Fruit fly (Drosophila melanogaster): ENCODE results near the gene CG14864.

The CG14864 gene

DNA sequence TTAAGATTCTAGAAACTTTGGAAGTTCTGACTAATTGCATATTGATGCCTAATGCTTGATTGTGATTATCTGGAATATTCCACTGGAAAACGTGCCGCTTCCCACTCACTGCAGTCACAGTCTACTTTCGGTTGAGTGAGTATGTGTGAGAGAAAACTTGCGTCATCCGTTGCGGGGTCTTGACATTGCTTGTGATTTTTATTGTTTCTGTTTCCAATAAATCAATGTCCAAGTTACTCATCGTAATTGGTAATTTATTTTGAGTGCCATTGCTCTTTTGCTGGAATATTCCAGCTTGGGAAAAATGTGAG, 25.3 kb downstream of the CG14864 start:
- TF ChIP-seq kay (GFP tag; ENCODE audit: borderline replicate concordance) (peak; percentile 51), Clk (GFP tag; optimal IDR thresholded peaks at IDR 0.05) (no peak)

DNA sequence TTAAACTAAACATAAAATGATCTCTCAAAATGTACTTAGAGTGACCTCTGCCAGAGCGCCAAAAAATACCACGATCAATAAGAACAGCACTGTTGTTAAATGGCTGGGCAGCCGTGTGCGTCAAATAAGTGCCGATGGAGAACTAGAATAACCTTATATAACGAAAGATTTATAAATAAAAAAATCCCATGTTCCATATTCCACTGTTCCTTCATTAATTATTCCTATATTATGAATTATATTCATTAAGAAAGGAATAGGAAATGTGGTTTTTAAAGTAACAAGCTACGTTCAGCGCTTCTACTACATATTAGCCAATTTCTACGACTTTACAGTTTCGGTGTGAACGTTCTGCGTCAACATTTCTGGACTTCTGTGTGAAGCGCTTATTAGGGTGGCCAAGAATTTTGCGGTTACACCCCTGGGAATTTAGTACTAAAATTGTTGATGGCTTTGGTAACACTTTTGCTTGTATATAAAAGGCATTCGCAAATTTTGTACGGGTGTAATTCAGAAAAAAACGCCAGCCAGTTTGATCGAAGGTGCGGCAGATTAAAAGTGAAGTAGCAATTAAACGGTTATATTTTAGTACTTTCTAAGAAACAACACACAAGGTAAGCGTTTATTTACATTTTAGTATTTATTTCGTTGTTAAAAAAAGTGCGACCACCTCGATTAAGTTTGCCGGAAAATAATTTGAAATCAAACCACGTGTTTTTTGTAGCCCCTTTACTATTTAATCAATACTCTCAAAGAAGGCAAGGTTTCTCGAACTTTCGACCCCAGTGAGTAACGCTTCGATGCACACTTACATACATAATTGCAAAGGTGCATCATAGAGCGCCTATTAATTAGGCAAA, 25.9 kb downstream of the CG14864 start, which contains the start of the genes tefu and Hsc70-4:
Gene tefu, minus strand, starts transcription at position 51 of the 860 bp plus-strand sequence.
Gene Hsc70-4, plus strand, starts transcription at position 502 of the 860 bp plus-strand sequence.
- TF ChIP-seq Hr96 (GFP tag; optimal IDR thresholded peaks at IDR 0.05) (peak; percentile 51), ovo (GFP tag; optimal IDR thresholded peaks at IDR 0.05) (peak; percentile 35), CG7045 (GFP tag; optimal IDR thresholded peaks at IDR 0.05) (peak; percentile 41), pad (GFP tag; optimal IDR thresholded peaks at IDR 0.05) (peak; percentile 28), kay (GFP tag; ENCODE audit: borderline replicate concordance) (no peak), CG5204 (GFP tag; optimal IDR thresholded peaks at IDR 0.05) (peak; percentile 82), CG1620 (GFP tag; optimal IDR thresholded peaks at IDR 0.05) (peak; percentile 53), CG33017 (tag; optimal IDR thresholded peaks at IDR 0.05) (peak; percentile 0), CG7101 (tag; optimal IDR thresholded peaks at IDR 0.05) (peak; percentile 55), bab1 (GFP tag; optimal IDR thresholded peaks at IDR 0.05) (peak; percentile 69), Crg-1 (GFP tag; optimal IDR thresholded peaks at IDR 0.05) (no peak), tj (GFP tag; optimal IDR thresholded peaks at IDR 0.05) (peak; percentile 52), CG14711 (tag; optimal IDR thresholded peaks at IDR 0.05) (no peak), CG11617 (GFP tag; optimal IDR thresholded peaks at IDR 0.05) (peak; percentile 42), cic (GFP tag; optimal IDR thresholded peaks at IDR 0.05) (peak; percentile 80), Clk (GFP tag; optimal IDR thresholded peaks at IDR 0.05) (peak; percentile 62), toe (GFP tag; optimal IDR thresholded peaks at IDR 0.05) (peak; percentile 83), CG12768 (GFP tag; optimal IDR thresholded peaks at IDR 0.05) (no peak), Mnt (GFP tag; optimal IDR thresholded peaks at IDR 0.05) (peak; percentile 93), cnc (optimal IDR thresholded peaks at IDR 0.05) (no peak)

DNA sequence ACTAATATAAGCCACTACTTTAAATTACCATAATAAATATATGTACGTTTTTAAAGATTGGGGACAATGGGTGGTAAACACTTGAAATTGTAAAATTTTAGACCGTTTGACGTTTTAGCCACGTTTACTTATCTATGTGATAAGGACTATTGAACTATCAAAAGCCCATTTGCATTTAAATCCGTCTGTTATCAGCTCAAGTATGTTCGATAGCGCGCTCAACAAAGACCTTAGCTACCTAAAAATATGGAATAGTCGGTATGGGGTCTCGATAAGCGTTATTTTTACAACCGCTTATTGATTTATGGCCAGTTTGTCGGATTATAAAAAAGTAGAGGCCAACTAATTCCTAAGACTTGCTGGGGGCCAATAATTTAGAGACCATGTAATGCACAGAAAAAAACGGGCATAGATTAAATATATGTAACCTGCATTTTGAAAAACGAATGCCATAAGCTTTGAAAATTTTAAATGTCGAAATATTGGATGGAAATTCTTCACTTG, 36.7 kb downstream of the CG14864 start:
- TF ChIP-seq toe (GFP tag; optimal IDR thresholded peaks at IDR 0.05) (no peak), pad (GFP tag; optimal IDR thresholded peaks at IDR 0.05) (no peak), kay (GFP tag; ENCODE audit: borderline replicate concordance) (no peak)

DNA sequence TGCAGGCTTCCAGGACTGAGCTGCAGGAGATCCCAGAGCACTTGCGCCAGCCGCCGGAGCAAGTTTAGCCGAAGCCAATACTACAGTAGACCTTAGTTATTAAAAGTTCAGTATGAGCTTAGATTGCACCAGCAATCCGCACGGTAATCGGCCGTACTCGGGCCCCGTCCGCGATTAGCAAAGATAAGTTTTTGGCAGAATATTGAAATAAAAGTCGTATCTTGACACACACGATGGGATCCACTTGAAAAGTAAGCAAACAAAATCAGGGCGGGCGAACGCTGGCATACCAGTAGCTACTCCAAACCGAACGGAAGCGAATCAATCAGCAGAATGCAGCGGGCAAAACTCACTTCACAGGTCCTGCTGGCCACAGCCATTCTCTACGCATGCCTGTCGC, 38.1 kb downstream of the CG14864 start, which contains the start of gene CG34316:
Gene CG34316, plus strand, starts transcription at position 301 of the 400 bp plus-strand sequence.
- TF ChIP-seq Clk (GFP tag; optimal IDR thresholded peaks at IDR 0.05) (no peak), Mnt (GFP tag; optimal IDR thresholded peaks at IDR 0.05) (no peak), ovo (GFP tag; optimal IDR thresholded peaks at IDR 0.05) (no peak), CG7045 (GFP tag; optimal IDR thresholded peaks at IDR 0.05) (no peak)

DNA sequence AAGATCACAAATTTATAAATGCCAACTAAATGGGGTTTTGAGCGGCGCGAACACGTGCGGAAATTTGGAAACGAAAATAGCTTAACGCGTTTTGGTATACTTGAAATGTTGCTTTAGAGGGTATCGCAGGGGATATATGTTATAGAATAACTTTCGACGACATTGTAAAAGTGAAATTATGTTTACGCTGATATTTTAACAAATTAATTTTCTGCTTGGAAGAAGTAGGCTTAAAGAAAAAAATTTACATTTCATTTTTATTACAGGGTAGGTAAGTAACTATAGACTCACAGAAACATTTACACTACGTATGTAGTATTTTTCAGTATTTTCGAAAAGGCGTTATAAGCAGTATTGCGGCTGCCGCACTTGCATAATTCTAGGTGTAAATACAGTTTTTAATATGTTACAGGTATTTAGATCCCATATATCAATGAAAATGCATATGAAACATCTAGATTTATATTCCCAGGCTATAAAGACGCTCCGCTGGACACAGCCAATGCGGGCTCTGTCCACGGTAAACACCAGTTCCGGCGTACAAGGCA, 38.9 kb downstream of the CG14864 start, which contains the start of the genes Art3 and mRpS10:
Gene Art3, minus strand, starts transcription at position 80 of the 548 bp plus-strand sequence.
Gene mRpS10, plus strand, starts transcription at position 337 of the 548 bp plus-strand sequence.
- TF ChIP-seq Clk (GFP tag; optimal IDR thresholded peaks at IDR 0.05) (peak; percentile 99), CG33017 (tag; optimal IDR thresholded peaks at IDR 0.05) (peak; percentile 100), CG7045 (GFP tag; optimal IDR thresholded peaks at IDR 0.05) (peak; percentile 100), ovo (GFP tag; optimal IDR thresholded peaks at IDR 0.05) (peak; percentile 98), CG14711 (tag; optimal IDR thresholded peaks at IDR 0.05) (peak; percentile 99), tj (GFP tag; optimal IDR thresholded peaks at IDR 0.05) (peak; percentile 94), Mnt (GFP tag; optimal IDR thresholded peaks at IDR 0.05) (peak; percentile 99), CG5204 (GFP tag; optimal IDR thresholded peaks at IDR 0.05) (peak; percentile 100), CG11617 (GFP tag; optimal IDR thresholded peaks at IDR 0.05) (peak; percentile 99), CG12768 (GFP tag; optimal IDR thresholded peaks at IDR 0.05) (peak; percentile 100), CG1620 (GFP tag; optimal IDR thresholded peaks at IDR 0.05) (peak; percentile 99), toe (GFP tag; optimal IDR thresholded peaks at IDR 0.05) (peak; percentile 100), Crg-1 (GFP tag; optimal IDR thresholded peaks at IDR 0.05) (peak; percentile 99), kay (GFP tag; ENCODE audit: borderline replicate concordance) (no peak), pad (GFP tag; optimal IDR thresholded peaks at IDR 0.05) (peak; percentile 96), bab1 (GFP tag; optimal IDR thresholded peaks at IDR 0.05) (peak; percentile 100), CG7101 (tag; optimal IDR thresholded peaks at IDR 0.05) (peak; percentile 100), cic (GFP tag; optimal IDR thresholded peaks at IDR 0.05) (peak; percentile 89), cnc (optimal IDR thresholded peaks at IDR 0.05) (no peak), Hr96 (GFP tag; optimal IDR thresholded peaks at IDR 0.05) (no peak)

DNA sequence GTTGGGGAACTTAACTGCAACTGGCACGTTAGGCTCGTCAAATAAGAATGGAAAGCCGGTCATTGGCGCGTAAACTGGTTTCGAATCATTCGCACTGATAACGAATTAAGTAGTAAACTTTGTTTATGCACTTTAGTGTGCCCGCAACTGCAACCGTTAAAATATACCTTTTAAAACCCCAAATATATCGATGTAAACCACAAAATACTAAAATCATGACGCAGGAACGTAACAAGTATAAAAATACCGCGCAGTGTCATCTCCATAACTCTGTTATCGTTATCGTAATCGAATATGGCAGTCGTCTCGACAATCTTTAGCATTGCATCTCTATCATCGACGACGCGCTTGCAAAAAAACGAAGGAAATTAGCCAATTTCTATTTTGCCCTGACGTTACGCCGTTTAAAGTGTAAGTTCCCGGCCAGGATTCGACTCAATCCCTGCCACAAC, 43.0 kb downstream of the CG14864 start, which contains the start of the genes CG31344 and Caf1-55:
Gene CG31344, minus strand, starts transcription at position 51 of the 452 bp plus-strand sequence.
Gene Caf1-55, plus strand, starts transcription at position 298 of the 452 bp plus-strand sequence.
- TF ChIP-seq cnc (optimal IDR thresholded peaks at IDR 0.05): no peak
- peak; percentile 83 for TF ChIP-seq bab1 (GFP tag; optimal IDR thresholded peaks at IDR 0.05)
- TF ChIP-seq tj (GFP tag; optimal IDR thresholded peaks at IDR 0.05): no peak
- TF ChIP-seq CG14711 (tag; optimal IDR thresholded peaks at IDR 0.05): peak; percentile 29
- no peak for TF ChIP-seq ovo (GFP tag; optimal IDR thresholded peaks at IDR 0.05)
- no peak for TF ChIP-seq kay (GFP tag; ENCODE audit: borderline replicate concordance)
- no peak for TF ChIP-seq CG5204 (GFP tag; optimal IDR thresholded peaks at IDR 0.05)
- TF ChIP-seq CG1620 (GFP tag; optimal IDR thresholded peaks at IDR 0.05): no peak
- peak; percentile 35 for TF ChIP-seq cic (GFP tag; optimal IDR thresholded peaks at IDR 0.05)
- peak; percentile 6 for TF ChIP-seq CG11617 (GFP tag; optimal IDR thresholded peaks at IDR 0.05)
- peak; percentile 75 for TF ChIP-seq Mnt (GFP tag; optimal IDR thresholded peaks at IDR 0.05)
